Fruit fly (Drosophila melanogaster) whole organism, prepupa: Measurements from ENCODE around the gene Hecw.
A peak's percentile ranks its signal among the peaks of the same experiment; 100 is the strongest.

Source experiments
- CG10631 ChIP-seq: fragments of 200-800 bp; sonication (Bioruptor generic); optimal IDR thresholded peaks from 2 replicates; lab custom pipeline; 2016; ENCODE audit warnings: missing biosample characterization, missing genetic modification characterization
- CG10669 ChIP-seq: fragments of 200-800 bp; sonication (Bioruptor generic); optimal IDR thresholded peaks from 3 replicates; lab custom pipeline; 2018; ENCODE audit warnings: missing biosample characterization, mild to moderate bottlenecking, missing genetic modification characterization, moderate library complexity
- CG11294 ChIP-seq: fragments of 200-800 bp; sonication (Bioruptor generic); IDR thresholded peaks from 2 replicates; pipeline ENCODE4 v1.3.6; 2022; ENCODE audit warnings: missing biosample characterization, missing genetic modification characterization
- CG11762 ChIP-seq: fragments of 200-800 bp; sonication (Bioruptor generic); optimal IDR thresholded peaks from 3 replicates; lab custom pipeline; 2016; ENCODE audit warnings: missing biosample characterization, missing genetic modification characterization; ENCODE audit not compliant: insufficient read depth
- CG15336 ChIP-seq: fragments of 200-800 bp; sonication (Bioruptor generic); IDR thresholded peaks from 2 replicates; pipeline ENCODE4 v1.3.6; 2022; ENCODE audit warnings: missing biosample characterization, missing genetic modification characterization
- CG1621 ChIP-seq: fragments of 200-800 bp; sonication (Bioruptor generic); optimal IDR thresholded peaks from 3 replicates; lab custom pipeline; 2018; ENCODE audit warnings: missing biosample characterization, mild to moderate bottlenecking, missing genetic modification characterization
- CG16779 ChIP-seq: fragments of 200-800 bp; sonication (Bioruptor generic); optimal IDR thresholded peaks from 3 replicates; lab custom pipeline; 2017; ENCODE audit warnings: missing biosample characterization, mild to moderate bottlenecking, missing genetic modification characterization
- CG3032 ChIP-seq: fragments of 200-800 bp; optimal IDR thresholded peaks from 2 replicates; lab custom pipeline; 2019; ENCODE audit warnings: missing biosample characterization, mild to moderate bottlenecking, missing genetic modification characterization, moderate library complexity
- CG31627 ChIP-seq: fragments of 200-800 bp; sonication (Bioruptor generic); optimal IDR thresholded peaks from 3 replicates; lab custom pipeline; 2016; ENCODE audit warnings: missing biosample characterization, missing genetic modification characterization
- CG32006 ChIP-seq: fragments of 200-800 bp; sonication (Bioruptor generic); optimal IDR thresholded peaks from 3 replicates; lab custom pipeline; 2017; ENCODE audit warnings: missing biosample characterization, mild to moderate bottlenecking, missing genetic modification characterization
- CG3919 ChIP-seq: fragments of 200-800 bp; sonication (Bioruptor generic); optimal IDR thresholded peaks from 3 replicates; lab custom pipeline; 2016; ENCODE audit warnings: missing biosample characterization, missing genetic modification characterization
- CG4318 ChIP-seq: fragments of 200-800 bp; sonication (Bioruptor generic); optimal IDR thresholded peaks from 3 replicates; lab custom pipeline; 2017; ENCODE audit warnings: missing biosample characterization, mild to moderate bottlenecking, missing genetic modification characterization
- CG6163 ChIP-seq: fragments of 200-800 bp; sonication (Bioruptor generic); IDR thresholded peaks from 3 replicates; pipeline ENCODE4 v1.3.6; 2022; ENCODE audit warnings: missing biosample characterization, missing genetic modification characterization
- CG6276 ChIP-seq: fragments of 200-800 bp; sonication (Bioruptor generic); optimal IDR thresholded peaks from 2 replicates; lab custom pipeline; 2017; ENCODE audit warnings: missing biosample characterization, mild to moderate bottlenecking, missing genetic modification characterization
- CG6792 ChIP-seq: fragments of 200-800 bp; sonication (Bioruptor generic); optimal IDR thresholded peaks from 3 replicates; lab custom pipeline; 2016; ENCODE audit warnings: missing biosample characterization, missing genetic modification characterization
- CG6808 ChIP-seq: fragments of 200-800 bp; sonication (Bioruptor generic); optimal IDR thresholded peaks from 3 replicates; lab custom pipeline; 2017; ENCODE audit warnings: missing biosample characterization, missing genetic modification characterization, mild to moderate bottlenecking, moderate library complexity, missing genetic modification reagents
- CG6854 ChIP-seq: fragments of 200-800 bp; sonication (Bioruptor generic); optimal IDR thresholded peaks from 2 replicates; lab custom pipeline; 2017; ENCODE audit warnings: missing biosample characterization, mild to moderate bottlenecking, missing genetic modification characterization
- CG7368 ChIP-seq: fragments of 200-800 bp; sonication (Bioruptor generic); optimal IDR thresholded peaks from 3 replicates; lab custom pipeline; 2016; ENCODE audit warnings: missing biosample characterization, missing genetic modification characterization
- CG8119 ChIP-seq: fragments of 200-800 bp; sonication (Bioruptor generic); IDR thresholded peaks from 3 replicates; pipeline ENCODE4 v1.3.6; 2022; ENCODE audit warnings: missing biosample characterization, missing genetic modification characterization
- CG8319 ChIP-seq: fragments of 200-800 bp; sonication (Bioruptor generic); optimal IDR thresholded peaks from 3 replicates; lab custom pipeline; 2016; ENCODE audit warnings: missing biosample characterization, missing genetic modification characterization
- CG8632 ChIP-seq: fragments of 200-800 bp; sonication (Bioruptor generic); optimal IDR thresholded peaks from 3 replicates; lab custom pipeline; 2016; ENCODE audit warnings: missing biosample characterization, missing genetic modification characterization
- CG9139 ChIP-seq: fragments of 200-800 bp; sonication (Bioruptor generic); optimal IDR thresholded peaks from 3 replicates; lab custom pipeline; 2017; ENCODE audit warnings: missing biosample characterization, mild to moderate bottlenecking, missing genetic modification characterization
- Eip93F ChIP-seq: fragments of 200-800 bp; sonication (Bioruptor generic); optimal IDR thresholded peaks from 2 replicates; lab custom pipeline; 2016; ENCODE audit warnings: missing biosample characterization, mild to moderate bottlenecking, missing genetic modification characterization
- Ets96B ChIP-seq: fragments of 200-800 bp; optimal IDR thresholded peaks from 2 replicates; lab custom pipeline; 2019; ENCODE audit warnings: missing biosample characterization, mild to moderate bottlenecking, missing genetic modification characterization, moderate library complexity
- Hr38 ChIP-seq: sonication (Bioruptor generic); optimal IDR thresholded peaks from 2 replicates; lab custom pipeline; 2016; ENCODE audit warnings: missing biosample characterization, missing genetic modification characterization
- Hr4 ChIP-seq: fragments of 200-800 bp; sonication (Bioruptor generic); optimal IDR thresholded peaks from 3 replicates; lab custom pipeline; 2016; ENCODE audit warnings: missing biosample characterization, missing genetic modification characterization
- Lpt ChIP-seq: fragments of 200-800 bp; sonication (Bioruptor generic); optimal IDR thresholded peaks from 3 replicates; lab custom pipeline; 2016; ENCODE audit warnings: missing biosample characterization, missing genetic modification characterization
- OdsH ChIP-seq: fragments of 200-800 bp; sonication (Bioruptor generic); optimal IDR thresholded peaks from 3 replicates; lab custom pipeline; 2016; ENCODE audit warnings: missing biosample characterization, missing genetic modification characterization
- Sox102F ChIP-seq: fragments of 200-800 bp; sonication (Bioruptor generic); optimal IDR thresholded peaks from 2 replicates; lab custom pipeline; 2016; ENCODE audit warnings: missing biosample characterization, mild to moderate bottlenecking, missing genetic modification characterization
- Sox15 ChIP-seq: fragments of 200-800 bp; sonication (Bioruptor generic); optimal IDR thresholded peaks from 3 replicates; lab custom pipeline; 2016; ENCODE audit warnings: missing biosample characterization, missing genetic modification characterization
- achi ChIP-seq: fragments of 200-800 bp; sonication (Bioruptor generic); optimal IDR thresholded peaks from 3 replicates; lab custom pipeline; 2016; ENCODE audit warnings: missing biosample characterization, missing genetic modification characterization
- cyc ChIP-seq: fragments of 200-800 bp; sonication (Bioruptor generic); optimal IDR thresholded peaks from 3 replicates; lab custom pipeline; 2016; ENCODE audit warnings: missing biosample characterization, missing genetic modification characterization
- dac ChIP-seq: fragments of 200-800 bp; sonication (Bioruptor generic); optimal IDR thresholded peaks from 2 replicates; lab custom pipeline; 2017; ENCODE audit warnings: missing biosample characterization, mild to moderate bottlenecking, missing genetic modification characterization
- dsx ChIP-seq: fragments of 200-800 bp; optimal IDR thresholded peaks from 3 replicates; lab custom pipeline; 2019; ENCODE audit warnings: missing biosample characterization, mild to moderate bottlenecking, missing genetic modification characterization, moderate library complexity; ENCODE audit not compliant: poor library complexity, severe bottlenecking
- eg ChIP-seq: fragments of 200-800 bp; sonication (Bioruptor generic); IDR thresholded peaks from 3 replicates; pipeline ENCODE4 v1.3.6; 2022; ENCODE audit warnings: missing biosample characterization, missing genetic modification characterization
- esn ChIP-seq: fragments of 200-800 bp; sonication (Bioruptor generic); optimal IDR thresholded peaks from 2 replicates; lab custom pipeline; 2016; ENCODE audit warnings: missing biosample characterization, mild to moderate bottlenecking, missing genetic modification characterization, moderate library complexity
- fd59A ChIP-seq: fragments of 200-800 bp; sonication (Bioruptor generic); optimal IDR thresholded peaks from 2 replicates; lab custom pipeline; 2017; ENCODE audit warnings: missing biosample characterization, mild to moderate bottlenecking, missing genetic modification characterization, missing genetic modification reagents
- fkh ChIP-seq: fragments of 200-800 bp; sonication (Bioruptor generic); optimal IDR thresholded peaks from 3 replicates; lab custom pipeline; 2017; ENCODE audit warnings: missing biosample characterization, mild to moderate bottlenecking, missing genetic modification characterization, moderate library complexity
- lz ChIP-seq: fragments of 200-800 bp; sonication (Bioruptor generic); optimal IDR thresholded peaks from 3 replicates; lab custom pipeline; 2016; ENCODE audit warnings: missing biosample characterization, missing genetic modification characterization
- pdm3 ChIP-seq: fragments of 200-800 bp; sonication (Bioruptor generic); optimal IDR thresholded peaks from 3 replicates; lab custom pipeline; 2016; ENCODE audit warnings: missing biosample characterization, missing genetic modification characterization
- salr ChIP-seq, 2 experiments: fragments of 200-800 bp; sonication (Bioruptor generic); optimal IDR thresholded peaks; 3 replicates each; lab custom pipeline; 2016 to 2018; ENCODE audit warnings: missing biosample characterization in 2 of 2, missing genetic modification characterization in 2 of 2, mild to moderate bottlenecking in 1 of 2
- ss ChIP-seq, 2 experiments: fragments of 200-800 bp; sonication (Bioruptor generic); optimal IDR thresholded peaks; 2 replicates in 1 of 2; 3 replicates in 1 of 2; lab custom pipeline; 2017 to 2018; ENCODE audit warnings: mild to moderate bottlenecking in 2 of 2, missing biosample characterization in 2 of 2, missing genetic modification characterization in 2 of 2, moderate library complexity in 1 of 2
- svp ChIP-seq: fragments of 200-800 bp; sonication (Bioruptor generic); peaks from one replicate; lab custom pipeline; 2016; ENCODE audit warnings: missing biosample characterization, missing genetic modification characterization
- vri ChIP-seq: fragments of 200-800 bp; sonication (Bioruptor generic); optimal IDR thresholded peaks from 3 replicates; lab custom pipeline; 2016; ENCODE audit warnings: missing biosample characterization, mild to moderate bottlenecking, missing genetic modification characterization

The Hecw gene

dm6 chrX:9584104-9584947 is 24.4 kb upstream of the Hecw start (continued):
- peak; percentile 36 for TF ChIP-seq CG6276 (GFP tag; lab: Kevin White, UChicago)
- peak; percentile 54 for TF ChIP-seq CG3032 (tag; lab: Kevin White, UChicago)
- TF ChIP-seq Lpt = peak; percentile 39
- peak; percentile 50; the same call in 2 of the 3 replicates for TF ChIP-seq CG6163 (GFP tag; lab: Robert Waterston, UW)
- no peak for TF ChIP-seq lz (GFP tag; lab: Kevin White, UChicago)
- TF ChIP-seq Eip93F (GFP tag; lab: Kevin White, UChicago) = no peak
- peak; percentile 11 for TF ChIP-seq Hr4
- TF ChIP-seq Hr38 (GFP tag; lab: Kevin White, UChicago) = no peak
- TF ChIP-seq CG8319 = no peak
- no peak for TF ChIP-seq CG1621 (tag; lab: Kevin White, UChicago)
- peak; percentile 19 for TF ChIP-seq CG10631 (GFP tag; lab: Kevin White, UChicago)
- TF ChIP-seq esn (GFP tag; lab: Kevin White, UChicago) = no peak
- peak; percentile 82 for TF ChIP-seq svp (GFP tag; lab: Kevin White, UChicago)
- TF ChIP-seq CG6792 (GFP tag; lab: Kevin White, UChicago) = no peak
- peak; percentile 31 for TF ChIP-seq fd59A (GFP tag; lab: Kevin White, UChicago)
- no peak for TF ChIP-seq CG8632 (GFP tag; lab: Kevin White, UChicago)

- no peak for TF ChIP-seq vri (GFP tag; lab: Kevin White, UChicago)
- TF ChIP-seq CG11294 (GFP tag; lab: Robert Waterston, UW) = no peak
- no peak for TF ChIP-seq fkh (GFP tag; lab: Kevin White, UChicago)
- no peak for TF ChIP-seq lz (GFP tag; lab: Kevin White, UChicago)
- no peak for TF ChIP-seq CG15336 (GFP tag; lab: Robert Waterston, UW)
- no peak for TF ChIP-seq CG7368 (GFP tag; lab: Kevin White, UChicago)
- TF ChIP-seq CG11762 (GFP tag; lab: Kevin White, UChicago) = no peak
- no peak for TF ChIP-seq CG6808 (GFP tag; lab: Kevin White, UChicago)
- TF ChIP-seq achi (GFP tag; lab: Kevin White, UChicago) = no peak
- no peak for TF ChIP-seq CG3919 (GFP tag; lab: Kevin White, UChicago)
- TF ChIP-seq salr (GFP tag; optimal IDR thresholded peaks at IDR 0.05; lab: Kevin White, UChicago) = no peak
- no peak for TF ChIP-seq CG31627 (GFP tag; lab: Kevin White, UChicago)
- no peak for TF ChIP-seq dac (GFP tag; lab: Kevin White, UChicago)
- TF ChIP-seq Hr4 = no peak
- no peak for TF ChIP-seq CG10669 (GFP tag; lab: Kevin White, UChicago)
- TF ChIP-seq Lpt = no peak
Observed at dm6 chrX:9584948-9585315, 23.8 kb upstream of the Hecw start.

dm6 chrX:9585359-9586002 is 23.3 kb upstream of the Hecw start, which contains the start of gene Hex-A:
Gene Hex-A, plus strand, starts transcription at chrX:9585675.
- peak; percentile 96 for TF ChIP-seq Sox102F (GFP tag; lab: Kevin White, UChicago)
- peak; percentile 97 for TF ChIP-seq dsx
- peak; percentile 94 for TF ChIP-seq CG32006 (GFP tag; lab: Kevin White, UChicago)
- TF ChIP-seq svp (GFP tag; lab: Kevin White, UChicago) = peak; percentile 99
- peak; percentile 99 for TF ChIP-seq fd59A (GFP tag; lab: Kevin White, UChicago)
- TF ChIP-seq cyc (GFP tag; lab: Kevin White, UChicago) = peak; percentile 94
- TF ChIP-seq CG6854 (GFP tag; lab: Kevin White, UChicago) = peak; percentile 95
- TF ChIP-seq achi (GFP tag; lab: Kevin White, UChicago) = peak; percentile 95
- TF ChIP-seq CG8119 (GFP tag; lab: Robert Waterston, UW) = peak; percentile 95
- TF ChIP-seq CG1621 (tag; lab: Kevin White, UChicago) = peak; percentile 94
- peak; percentile 96 for TF ChIP-seq CG16779 (tag; lab: Kevin White, UChicago)
- TF ChIP-seq Ets96B (tag; lab: Kevin White, UChicago) = peak; percentile 98
- TF ChIP-seq OdsH (GFP tag; lab: Kevin White, UChicago) = peak; percentile 92
- TF ChIP-seq pdm3 (GFP tag; lab: Kevin White, UChicago) = peak; percentile 97
- TF ChIP-seq CG9139 (GFP tag; lab: Kevin White, UChicago) = peak; percentile 96
- peak; percentile 98 for TF ChIP-seq esn (GFP tag; lab: Kevin White, UChicago)
- peak; percentile 89 for TF ChIP-seq CG4318 (GFP tag; lab: Kevin White, UChicago)
- TF ChIP-seq CG6792 (GFP tag; lab: Kevin White, UChicago) = peak; percentile 97
- TF ChIP-seq Sox15 = peak; percentile 89
- TF ChIP-seq ss (GFP tag; optimal IDR thresholded peaks at IDR 0.05; lab: Kevin White, UChicago) = peak; percentile 99
- TF ChIP-seq eg (GFP tag; lab: Robert Waterston, UW) = peak; percentile 89
- TF ChIP-seq CG11294 (GFP tag; lab: Robert Waterston, UW) = peak; percentile 78
- TF ChIP-seq CG3919 (GFP tag; lab: Kevin White, UChicago) = peak; percentile 96
- peak; percentile 92 for TF ChIP-seq vri (GFP tag; lab: Kevin White, UChicago)
